Fruit fly (Drosophila melanogaster) whole organism, adult: ENCODE data around the gene ZIPIC.

Experiments
- CG12768 ChIP-seq: fragments of 200-800 bp; sonication (Bioruptor generic); optimal IDR thresholded peaks from 2 replicates; lab custom pipeline; 2017; ENCODE audit warnings: missing biosample characterization, missing genetic modification characterization, mild to moderate bottlenecking, moderate library complexity, missing genetic modification reagents
- CG14711 ChIP-seq: fragments of 200-800 bp; sonication (Bioruptor generic); optimal IDR thresholded peaks from 2 replicates; lab custom pipeline; 2018; ENCODE audit warnings: missing biosample characterization, mild to moderate bottlenecking, missing genetic modification characterization, moderate library complexity
- CG7101 ChIP-seq: fragments of 200-800 bp; sonication (Bioruptor generic); optimal IDR thresholded peaks from 2 replicates; lab custom pipeline; 2018; ENCODE audit warnings: missing biosample characterization, mild to moderate bottlenecking, missing genetic modification characterization, moderate library complexity
- Clk ChIP-seq: fragments of 200-800 bp; sonication (Bioruptor generic); optimal IDR thresholded peaks from 2 replicates; lab custom pipeline; 2017; ENCODE audit warnings: missing biosample characterization, missing genetic modification characterization
- Mnt ChIP-seq: fragments of 200-800 bp; sonication (Bioruptor generic); optimal IDR thresholded peaks from 2 replicates; lab custom pipeline; 2016; ENCODE audit warnings: missing biosample characterization, mild to moderate bottlenecking, missing genetic modification characterization
- cic ChIP-seq: fragments of 200-800 bp; sonication (Bioruptor generic); optimal IDR thresholded peaks from 2 replicates; lab custom pipeline; 2017; ENCODE audit warnings: missing biosample characterization, mild to moderate bottlenecking, missing genetic modification characterization, moderate library complexity
- cnc ChIP-seq, 2 experiments: fragments of >200 bp; optimal IDR thresholded peaks; 2 replicates each; lab custom pipeline; 2017
- kay ChIP-seq: fragments of 200-800 bp; sonication (Bioruptor generic); peaks from one replicate; lab custom pipeline; 2016; ENCODE audit warnings: missing biosample characterization, missing genetic modification characterization, borderline replicate concordance
- ovo ChIP-seq: fragments of 200-800 bp; sonication (Bioruptor generic); optimal IDR thresholded peaks from 2 replicates; lab custom pipeline; 2016; ENCODE audit warnings: missing biosample characterization, missing genetic modification characterization
- tj ChIP-seq: fragments of 200-800 bp; sonication (Bioruptor generic); optimal IDR thresholded peaks from 3 replicates; lab custom pipeline; 2017; ENCODE audit warnings: missing biosample characterization, mild to moderate bottlenecking, missing genetic modification characterization, moderate library complexity

- no peak for TF ChIP-seq CG12768 (GFP tag; lab: Kevin White, UChicago)
- TF ChIP-seq ovo (GFP tag; lab: Kevin White, UChicago) = no peak
- no peak for TF ChIP-seq Clk (GFP tag; lab: Kevin White, UChicago)
- TF ChIP-seq CG14711 = no peak
- TF ChIP-seq cnc (optimal IDR thresholded peaks at IDR 0.05; lab: Kevin White, UChicago) = no peak
- TF ChIP-seq CG7101 (tag; lab: Kevin White, UChicago) = no peak
- no peak for TF ChIP-seq Mnt (GFP tag; lab: Kevin White, UChicago)
- no peak for TF ChIP-seq kay (GFP tag; lab: Kevin White, UChicago)
- TF ChIP-seq tj (GFP tag; lab: Kevin White, UChicago) = no peak
- TF ChIP-seq cic (GFP tag; lab: Kevin White, UChicago) = no peak
Measured at dm6 chr3R:30032281-30032680, 4.4 kb downstream of the ZIPIC start.
